Worm (Caenorhabditis elegans) whole organism, midembryonic: ENCODE data around the gene F35E8.7.

ENCODE experiments used
- T22C8.4 ChIP-seq: fragments of 200-800 bp; sonication (Bioruptor generic); IDR thresholded peaks from 2 replicates; pipeline ENCODE4 v1.3.6; 2022; ENCODE audit warnings: missing genetic modification characterization, missing compliant biosample characterization
- cog-1 ChIP-seq: sonication (generic microtip); optimal IDR thresholded peaks from 2 replicates; lab custom pipeline; 2016; ENCODE audit warnings: missing genetic modification characterization, missing compliant biosample characterization
- flt-1 ChIP-seq: fragments of 200-800 bp; sonication (Bioruptor generic); IDR thresholded peaks from 2 replicates; pipeline ENCODE4 v1.3.6; 2022; ENCODE audit warnings: missing genetic modification characterization, missing compliant biosample characterization
- klf-2 ChIP-seq: fragments of 200-800 bp; sonication (Bioruptor generic); conservative IDR thresholded peaks from 2 replicates; pipeline ENCODE4 v1.3.6; 2022; ENCODE audit warnings: missing genetic modification reagents, missing genetic modification characterization, missing compliant biosample characterization
- med-1 ChIP-seq: sonication (generic microtip); optimal IDR thresholded peaks from 2 replicates; lab custom pipeline; 2017; ENCODE audit warnings: missing genetic modification characterization, mild to moderate bottlenecking, missing compliant biosample characterization, antibody characterized with exemption, missing genetic modification reagents; ENCODE audit not compliant: insufficient read depth
- ref-1 ChIP-seq: fragments of 200-800 bp; sonication (Bioruptor generic); conservative IDR thresholded peaks from 2 replicates; pipeline ENCODE4 v1.3.6; 2022; ENCODE audit warnings: missing genetic modification reagents, missing genetic modification characterization, missing compliant biosample characterization
- tab-1 ChIP-seq: fragments of 200-800 bp; sonication (Bioruptor generic); IDR thresholded peaks from 2 replicates; pipeline ENCODE4 v1.3.6; 2022; ENCODE audit warnings: missing genetic modification characterization, missing compliant biosample characterization
- ztf-23 ChIP-seq: fragments of 200-800 bp; sonication (Bioruptor generic); IDR thresholded peaks from 2 replicates; pipeline ENCODE4 v1.3.6; 2022; ENCODE audit warnings: missing genetic modification reagents, missing genetic modification characterization, missing compliant biosample characterization
- ztf-29 ChIP-seq: fragments of 200-800 bp; sonication (Bioruptor generic); IDR thresholded peaks from 2 replicates; pipeline ENCODE4 v1.3.6; 2022; ENCODE audit warnings: missing genetic modification reagents, missing genetic modification characterization, missing compliant biosample characterization

The F35E8.7 gene

ce11 chrV:15954932-15955331 lies 41.1 kb downstream of the F35E8.7 start, which contains the start of gene srw-57:
srw-57 (minus strand) TSS chrV:15955032.
- TF ChIP-seq ztf-23 (GFP tag; lab: Robert Waterston, UW) (no peak), ref-1 (GFP tag; lab: Robert Waterston, UW) (no peak), klf-2 (GFP tag; lab: Robert Waterston, UW) (no peak)

ce11 chrV:15955497-15955896 lies 41.7 kb downstream of the F35E8.7 start, which contains the start of gene srh-186:
srh-186 (plus strand) TSS chrV:15955797.
- no peak for TF ChIP-seq med-1
- no peak for TF ChIP-seq ref-1 (GFP tag; lab: Robert Waterston, UW)
- no peak for TF ChIP-seq cog-1
- no peak for TF ChIP-seq ztf-29 (GFP tag; lab: Robert Waterston, UW)
- no peak for TF ChIP-seq ztf-23 (GFP tag; lab: Robert Waterston, UW)
- no peak for TF ChIP-seq T22C8.4 (GFP tag; lab: Robert Waterston, UW)
- TF ChIP-seq klf-2 (GFP tag; lab: Robert Waterston, UW), result no peak
- no peak for TF ChIP-seq flt-1 (GFP tag; lab: Robert Waterston, UW)
- no peak for TF ChIP-seq tab-1 (GFP tag; lab: Robert Waterston, UW)

- no peak for TF ChIP-seq T22C8.4 (GFP tag; lab: Robert Waterston, UW)
- no peak for TF ChIP-seq med-1
- no peak for TF ChIP-seq tab-1 (GFP tag; lab: Robert Waterston, UW)
- no peak for TF ChIP-seq cog-1
- no peak for TF ChIP-seq klf-2 (GFP tag; lab: Robert Waterston, UW)
- TF ChIP-seq ztf-29 (GFP tag; lab: Robert Waterston, UW), result no peak
- no peak for TF ChIP-seq flt-1 (GFP tag; lab: Robert Waterston, UW)
- TF ChIP-seq ztf-23 (GFP tag; lab: Robert Waterston, UW), result no peak
- TF ChIP-seq ref-1 (GFP tag; lab: Robert Waterston, UW), result no peak
Measured at ce11 chrV:15957098-15957497, 43.3 kb downstream of the F35E8.7 start, which contains the start of gene F36G9.3. F36G9.3 (plus strand) TSS chrV:15957398.

ce11 chrV:15959456-15959855 lies 45.6 kb downstream of the F35E8.7 start:
- TF ChIP-seq flt-1 (GFP tag; lab: Robert Waterston, UW) (no peak), ztf-23 (GFP tag; lab: Robert Waterston, UW) (no peak), klf-2 (GFP tag; lab: Robert Waterston, UW) (no peak), med-1 (no peak), ztf-29 (GFP tag; lab: Robert Waterston, UW) (no peak), tab-1 (GFP tag; lab: Robert Waterston, UW) (no peak), cog-1 (no peak), ref-1 (GFP tag; lab: Robert Waterston, UW) (no peak), T22C8.4 (GFP tag; lab: Robert Waterston, UW) (no peak)
